Worm (Caenorhabditis elegans) whole organism, L3 larva: ENCODE measurements around the gene B0280.17.

Source experiments
- aly-2 ChIP-seq: fragments of 150-350 bp; optimal IDR thresholded peaks from 2 replicates; lab custom pipeline; 2014; ENCODE audit warnings: missing biosample characterization, missing genetic modification characterization
- fkh-10 ChIP-seq: sonication (generic microtip); optimal IDR thresholded peaks from 2 replicates; lab custom pipeline; 2017; ENCODE audit warnings: missing biosample characterization, missing genetic modification reagents, missing genetic modification characterization
- hmg-11 ChIP-seq: sonication (generic microtip); optimal IDR thresholded peaks from 2 replicates; lab custom pipeline; 2016; ENCODE audit warnings: missing genetic modification characterization, missing compliant biosample characterization
- lin-39 ChIP-seq: fragments of 150-350 bp; optimal IDR thresholded peaks from 2 replicates; lab custom pipeline; 2018; ENCODE audit warnings: missing biosample characterization, missing genetic modification reagents, missing genetic modification characterization
- nfya-1 ChIP-seq: sonication (generic microtip); optimal IDR thresholded peaks from 2 replicates; lab custom pipeline; 2017; ENCODE audit warnings: missing genetic modification characterization, mild to moderate bottlenecking, missing compliant biosample characterization, antibody characterized with exemption, moderate library complexity; ENCODE audit not compliant: insufficient read depth
- nhr-237 ChIP-seq: fragments of 150-350 bp; optimal IDR thresholded peaks from 2 replicates; lab custom pipeline; 2014; ENCODE audit warnings: missing biosample characterization, missing genetic modification characterization
- nhr-25 ChIP-seq: sonication (generic microtip); optimal IDR thresholded peaks from 2 replicates; lab custom pipeline; 2017; ENCODE audit warnings: missing biosample characterization, missing genetic modification characterization
- nhr-28 ChIP-seq: fragments of 150-350 bp; optimal IDR thresholded peaks from 2 replicates; lab custom pipeline; 2014; ENCODE audit warnings: missing biosample characterization, missing genetic modification characterization
- skn-1 ChIP-seq: fragments of 150-350 bp; optimal IDR thresholded peaks from 2 replicates; lab custom pipeline; 2014; ENCODE audit warnings: missing biosample characterization, missing genetic modification characterization
- snpc-4 ChIP-seq: fragments of 150-350 bp; optimal IDR thresholded peaks from 2 replicates; lab custom pipeline; 2014; ENCODE audit warnings: missing biosample characterization, missing genetic modification characterization
- tbx-2 ChIP-seq: sonication (generic microtip); optimal IDR thresholded peaks from 2 replicates; lab custom pipeline; 2016; ENCODE audit warnings: mild to moderate bottlenecking, missing genetic modification characterization, missing compliant biosample characterization
- zag-1 ChIP-seq: fragments of 150-350 bp; optimal IDR thresholded peaks from 2 replicates; lab custom pipeline; 2014; ENCODE audit warnings: missing biosample characterization, missing genetic modification characterization

DNA sequence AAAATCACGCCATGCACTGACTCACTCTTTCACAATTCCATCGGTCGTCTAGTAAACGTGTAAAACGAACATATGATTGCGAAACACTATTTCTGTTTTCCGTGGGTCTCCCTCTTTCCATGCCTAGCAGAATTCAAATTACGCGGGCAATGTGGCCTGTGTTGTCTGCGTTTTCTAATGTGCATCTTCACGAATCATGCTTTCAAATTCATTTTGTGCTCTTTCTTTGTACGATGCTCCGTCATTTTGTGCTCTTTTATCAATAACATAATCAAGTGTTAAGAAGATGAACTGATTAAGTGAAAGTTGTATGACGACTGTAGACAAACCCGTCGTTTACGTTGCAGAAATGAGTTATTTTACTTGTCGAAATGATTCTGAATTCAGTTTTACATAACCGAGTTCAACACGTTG lies 29.9 kb upstream of the B0280.17 start:
- no peak for TF ChIP-seq nhr-25 (tag; lab: Kevin White, UChicago)
- no peak for TF ChIP-seq nhr-237 (tag; lab: Kevin White, UChicago)
- peak; percentile 5 for TF ChIP-seq lin-39 (tag; lab: Kevin White, UChicago)
- TF ChIP-seq skn-1 (tag; lab: Kevin White, UChicago), result peak; percentile 72
- TF ChIP-seq fkh-10 (GFP tag; lab: Kevin White, UChicago), result no peak
- TF ChIP-seq aly-2 (tag; lab: Kevin White, UChicago), result no peak
- TF ChIP-seq hmg-11 (tag; lab: Kevin White, UChicago), result no peak
- no peak for TF ChIP-seq nhr-28 (tag; lab: Kevin White, UChicago)
- peak; percentile 50 for TF ChIP-seq nfya-1 (tag; lab: Kevin White, UChicago)
- TF ChIP-seq tbx-2, result no peak
- TF ChIP-seq snpc-4 (tag; lab: Kevin White, UChicago), result peak; percentile 37
- no peak for TF ChIP-seq zag-1
